Worm (Caenorhabditis elegans) whole organism, mixed stage, embryonic: ENCODE results near the gene Y50D4C.3.

Experiments
- M03D4.4 ChIP-seq: sonication (generic microtip); optimal IDR thresholded peaks from 2 replicates; lab custom pipeline; 2017; ENCODE audit warnings: mild to moderate bottlenecking, missing genetic modification characterization, missing compliant biosample characterization
- bed-3 ChIP-seq: fragments of 200-800 bp; sonication (Bioruptor generic); optimal IDR thresholded peaks from 3 replicates; lab custom pipeline; 2018; ENCODE audit warnings: mild to moderate bottlenecking, missing genetic modification characterization, moderate library complexity, missing compliant biosample characterization
- blmp-1 ChIP-seq: fragments of 150-350 bp; optimal IDR thresholded peaks from 2 replicates; lab custom pipeline; 2014; ENCODE audit warnings: missing biosample characterization, missing genetic modification characterization
- ceh-43 ChIP-seq: fragments of 200-800 bp; sonication (Bioruptor generic); optimal IDR thresholded peaks from 2 replicates; lab custom pipeline; 2018; ENCODE audit warnings: mild to moderate bottlenecking, missing genetic modification characterization, moderate library complexity, missing compliant biosample characterization
- ceh-83 ChIP-seq: fragments of 200-800 bp; sonication (Bioruptor generic); optimal IDR thresholded peaks from 2 replicates; lab custom pipeline; 2018; ENCODE audit warnings: mild to moderate bottlenecking, missing genetic modification characterization, missing compliant biosample characterization
- ces-1 ChIP-seq: fragments of 150-350 bp; optimal IDR thresholded peaks from 2 replicates; lab custom pipeline; 2014; ENCODE audit warnings: missing biosample characterization, missing genetic modification reagents, missing genetic modification characterization
- cnd-1 ChIP-seq: fragments of 200-800 bp; sonication (Bioruptor generic); optimal IDR thresholded peaks from 2 replicates; lab custom pipeline; 2018; ENCODE audit warnings: mild to moderate bottlenecking, missing genetic modification characterization, missing compliant biosample characterization
- drap-1 ChIP-seq: fragments of 200-800 bp; sonication (Bioruptor generic); optimal IDR thresholded peaks from 3 replicates; lab custom pipeline; 2018; ENCODE audit warnings: mild to moderate bottlenecking, missing genetic modification characterization, missing compliant biosample characterization
- elt-1 ChIP-seq: sonication (generic microtip); optimal IDR thresholded peaks from 2 replicates; lab custom pipeline; 2017; ENCODE audit warnings: missing genetic modification characterization, mild to moderate bottlenecking, missing compliant biosample characterization, antibody characterized with exemption, moderate library complexity, borderline replicate concordance; ENCODE audit not compliant: insufficient read depth
- elt-3 ChIP-seq: fragments of 150-350 bp; optimal IDR thresholded peaks from 2 replicates; lab custom pipeline; 2014; ENCODE audit warnings: missing biosample characterization, missing genetic modification characterization
- flh-1 ChIP-seq: fragments of 200-800 bp; sonication (Bioruptor generic); optimal IDR thresholded peaks from 2 replicates; lab custom pipeline; 2018; ENCODE audit warnings: mild to moderate bottlenecking, missing genetic modification characterization, moderate library complexity, missing compliant biosample characterization
- ham-2 ChIP-seq: fragments of 200-800 bp; sonication (Bioruptor generic); optimal IDR thresholded peaks from 2 replicates; lab custom pipeline; 2018; ENCODE audit warnings: mild to moderate bottlenecking, missing genetic modification characterization, missing compliant biosample characterization
- hlh-1 ChIP-seq: fragments of 150-350 bp; optimal IDR thresholded peaks from 2 replicates; lab custom pipeline; 2014; ENCODE audit warnings: missing biosample characterization, missing genetic modification reagents, missing genetic modification characterization
- lin-32 ChIP-seq: fragments of 200-800 bp; sonication (Bioruptor generic); optimal IDR thresholded peaks from 2 replicates; lab custom pipeline; 2018; ENCODE audit warnings: mild to moderate bottlenecking, missing genetic modification characterization, missing compliant biosample characterization
- lsy-2 ChIP-seq: fragments of 150-350 bp; optimal IDR thresholded peaks from 2 replicates; lab custom pipeline; 2014; ENCODE audit warnings: missing biosample characterization, missing genetic modification characterization
- mab-5 ChIP-seq: fragments of 150-350 bp; optimal IDR thresholded peaks from 2 replicates; lab custom pipeline; 2014; ENCODE audit warnings: missing biosample characterization, missing genetic modification characterization
- mep-1 ChIP-seq: fragments of 150-350 bp; optimal IDR thresholded peaks from 2 replicates; lab custom pipeline; 2017; ENCODE audit warnings: missing biosample characterization, missing genetic modification reagents, missing genetic modification characterization, inconsistent platforms
- mls-2 ChIP-seq: sonication (generic microtip); optimal IDR thresholded peaks from 2 replicates; lab custom pipeline; 2016; ENCODE audit warnings: mild to moderate bottlenecking, missing genetic modification characterization, moderate library complexity, missing compliant biosample characterization
- nhr-12 ChIP-seq: fragments of 150-350 bp; optimal IDR thresholded peaks from 2 replicates; lab custom pipeline; 2014; ENCODE audit warnings: missing biosample characterization, missing genetic modification characterization
- nhr-2 ChIP-seq: fragments of 150-350 bp; optimal IDR thresholded peaks from 2 replicates; lab custom pipeline; 2014; ENCODE audit warnings: missing biosample characterization, missing genetic modification characterization
- nhr-237 ChIP-seq: fragments of 150-350 bp; optimal IDR thresholded peaks from 2 replicates; lab custom pipeline; 2014; ENCODE audit warnings: missing biosample characterization, missing genetic modification characterization
- nhr-28 ChIP-seq: fragments of 150-350 bp; optimal IDR thresholded peaks from 2 replicates; lab custom pipeline; 2014; ENCODE audit warnings: missing biosample characterization, missing genetic modification characterization
- nhr-76 ChIP-seq: sonication (generic microtip); optimal IDR thresholded peaks from 2 replicates; lab custom pipeline; 2017; ENCODE audit warnings: missing biosample characterization, missing genetic modification characterization
- pha-4 ChIP-seq: fragments of 150-350 bp; optimal IDR thresholded peaks from 2 replicates; lab custom pipeline; 2018; ENCODE audit warnings: missing biosample characterization, missing genetic modification reagents, missing genetic modification characterization
- sem-2 ChIP-seq: fragments of 200-800 bp; sonication (Bioruptor generic); optimal IDR thresholded peaks from 2 replicates; lab custom pipeline; 2018; ENCODE audit warnings: mild to moderate bottlenecking, missing genetic modification characterization, missing compliant biosample characterization
- snpc-4 ChIP-seq: fragments of 150-350 bp; optimal IDR thresholded peaks from 2 replicates; lab custom pipeline; 2014; ENCODE audit warnings: missing biosample characterization, missing genetic modification characterization
- sptf-1 ChIP-seq: sonication (generic microtip); optimal IDR thresholded peaks from 2 replicates; lab custom pipeline; 2017; ENCODE audit warnings: mild to moderate bottlenecking, missing genetic modification characterization, moderate library complexity, missing compliant biosample characterization
- tbx-8 ChIP-seq: fragments of 200-800 bp; sonication (Bioruptor generic); optimal IDR thresholded peaks from 2 replicates; lab custom pipeline; 2018; ENCODE audit warnings: mild to moderate bottlenecking, missing genetic modification characterization, moderate library complexity, missing compliant biosample characterization
- unc-120 ChIP-seq: sonication (generic microtip); optimal IDR thresholded peaks from 2 replicates; lab custom pipeline; 2017; ENCODE audit warnings: missing genetic modification characterization, missing compliant biosample characterization; ENCODE audit not compliant: poor library complexity, severe bottlenecking
- unc-39 ChIP-seq: fragments of 150-350 bp; optimal IDR thresholded peaks from 2 replicates; lab custom pipeline; 2014; ENCODE audit warnings: missing biosample characterization, missing genetic modification characterization
- zip-8 ChIP-seq: fragments of 150-350 bp; optimal IDR thresholded peaks from 2 replicates; lab custom pipeline; 2014; ENCODE audit warnings: missing biosample characterization, missing genetic modification characterization

The Y50D4C.3 gene

DNA sequence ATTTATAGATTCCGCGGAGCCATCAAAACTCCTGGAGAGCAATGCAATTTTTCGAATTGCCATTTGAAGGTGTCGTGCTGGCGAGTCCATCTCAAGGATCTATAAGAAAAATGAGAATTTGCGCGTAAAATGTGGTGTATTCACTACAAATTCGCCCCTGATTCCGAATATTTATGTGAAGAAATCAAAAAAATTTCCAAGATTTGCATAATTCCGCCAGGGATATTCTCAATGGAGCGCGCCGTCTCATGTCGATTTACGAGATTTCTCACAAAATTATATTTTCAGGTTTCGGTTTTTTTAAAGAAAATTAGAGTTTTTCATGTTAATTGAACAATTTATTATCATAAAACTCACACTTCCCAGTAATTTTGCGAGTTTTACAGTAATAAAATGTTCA, 4.7 kb upstream of the Y50D4C.3 start, which contains the start of gene Y50D4C.6:
Gene Y50D4C.6, minus strand, starts transcription at position 101 of the 400 bp plus-strand sequence.
- TF ChIP-seq nhr-237, result no peak
- no peak for TF ChIP-seq cnd-1 (tag; lab: Kevin White, UChicago)
- no peak for TF ChIP-seq nhr-76 (tag; lab: Kevin White, UChicago)
- no peak for TF ChIP-seq nhr-28
- no peak for TF ChIP-seq bed-3 (GFP tag; lab: Kevin White, UChicago)
- TF ChIP-seq elt-3 (tag; lab: Kevin White, UChicago), result no peak
- TF ChIP-seq ces-1 (GFP tag; lab: Kevin White, UChicago), result no peak
- no peak for TF ChIP-seq elt-1
- TF ChIP-seq lsy-2, result no peak

DNA sequence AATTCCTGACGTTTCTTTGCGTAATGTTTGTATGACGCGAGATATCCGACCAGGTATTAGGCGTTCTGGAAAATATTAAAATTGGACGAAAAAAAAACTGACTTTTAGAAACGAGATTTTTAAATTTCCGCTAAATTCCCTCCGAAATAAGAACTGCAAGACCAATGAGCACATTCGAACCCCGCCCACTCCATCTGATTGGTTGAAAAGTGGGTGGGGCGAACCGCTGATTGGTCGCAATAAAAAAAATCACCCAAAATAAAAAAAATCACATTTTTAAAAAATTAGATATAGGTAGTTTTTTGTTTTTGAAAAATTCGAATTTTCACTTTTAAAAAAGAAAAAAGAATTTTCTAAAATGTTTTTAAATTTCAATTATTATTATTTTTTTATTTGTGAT, 4.0 kb upstream of the Y50D4C.3 start:
- TF ChIP-seq hlh-1 (tag; lab: Kevin White, UChicago) (no peak), pha-4 (tag; lab: Kevin White, UChicago) (no peak), ceh-43 (GFP tag; lab: Kevin White, UChicago) (no peak), mls-2 (tag; lab: Kevin White, UChicago) (no peak), mab-5 (no peak), sem-2 (GFP tag; lab: Kevin White, UChicago) (no peak), lsy-2 (no peak), flh-1 (GFP tag; lab: Kevin White, UChicago) (no peak)

DNA sequence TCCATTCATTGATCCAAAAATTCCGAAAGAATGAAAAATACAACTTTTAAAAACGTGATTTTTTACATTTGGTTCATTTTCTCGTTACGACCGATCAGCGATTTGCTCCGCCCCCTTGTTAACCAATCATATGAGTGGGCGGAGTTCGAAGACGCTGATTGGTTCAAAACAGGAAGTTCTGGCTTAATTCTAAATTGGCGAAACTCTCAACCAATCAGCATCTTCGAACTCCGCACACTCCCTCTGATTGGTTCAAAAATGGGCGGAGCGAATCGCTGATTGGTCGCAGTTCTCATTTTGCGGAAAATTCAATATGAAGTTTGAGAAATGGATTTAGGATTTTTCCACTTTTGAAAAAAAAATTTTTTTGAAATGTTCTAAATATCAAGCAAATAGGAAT, 784 bp upstream of the Y50D4C.3 start:
- TF ChIP-seq mep-1 (no peak), M03D4.4 (tag; lab: Kevin White, UChicago) (no peak), ces-1 (GFP tag; lab: Kevin White, UChicago) (no peak), flh-1 (GFP tag; lab: Kevin White, UChicago) (no peak), elt-1 (no peak), mab-5 (no peak), drap-1 (GFP tag; lab: Kevin White, UChicago) (no peak), unc-39 (no peak), nhr-28 (no peak), ceh-83 (GFP tag; lab: Kevin White, UChicago) (no peak)

DNA sequence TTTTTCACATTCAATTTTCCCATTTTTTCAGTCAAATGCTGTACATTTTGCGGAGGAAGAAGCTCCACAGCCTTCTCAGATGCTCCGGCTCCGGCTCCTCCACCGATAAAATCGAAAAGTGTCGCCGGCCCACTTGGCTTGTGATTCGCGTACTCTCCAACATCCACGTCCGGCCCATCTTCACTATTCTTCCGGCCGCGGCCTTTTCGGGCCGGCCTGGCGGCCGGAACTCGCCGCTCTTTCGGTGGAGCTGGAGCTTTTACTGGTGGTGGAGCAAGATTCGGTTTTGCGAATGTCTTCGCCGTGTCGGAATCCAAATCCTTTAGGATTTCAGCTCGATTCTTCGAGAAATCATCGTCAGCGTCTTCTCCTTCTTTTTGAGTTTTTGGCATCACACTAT, 2.5 kb downstream of the Y50D4C.3 start:
- no peak for TF ChIP-seq blmp-1 (tag; lab: Kevin White, UChicago)

DNA sequence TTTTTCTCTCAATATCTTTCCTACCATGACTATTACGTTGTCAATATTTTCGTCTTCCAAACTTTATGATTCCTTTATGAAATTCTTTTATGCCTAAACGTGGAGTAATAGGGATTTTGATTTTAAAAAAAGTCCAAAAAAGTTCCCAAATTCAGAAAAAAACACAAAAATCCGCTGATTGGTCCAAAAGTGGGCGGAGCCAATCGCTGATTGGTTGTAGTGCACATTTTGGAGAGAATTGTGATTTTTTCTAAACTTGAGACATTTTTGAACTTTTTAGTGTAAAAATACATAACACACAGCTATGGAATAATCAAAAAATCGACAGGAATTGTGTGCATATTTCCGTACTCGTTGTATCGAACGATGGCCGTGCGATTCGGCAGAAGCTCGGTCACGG, 5.7 kb downstream of the Y50D4C.3 start:
- TF ChIP-seq unc-120 (no peak), flh-1 (GFP tag; lab: Kevin White, UChicago) (no peak)

DNA sequence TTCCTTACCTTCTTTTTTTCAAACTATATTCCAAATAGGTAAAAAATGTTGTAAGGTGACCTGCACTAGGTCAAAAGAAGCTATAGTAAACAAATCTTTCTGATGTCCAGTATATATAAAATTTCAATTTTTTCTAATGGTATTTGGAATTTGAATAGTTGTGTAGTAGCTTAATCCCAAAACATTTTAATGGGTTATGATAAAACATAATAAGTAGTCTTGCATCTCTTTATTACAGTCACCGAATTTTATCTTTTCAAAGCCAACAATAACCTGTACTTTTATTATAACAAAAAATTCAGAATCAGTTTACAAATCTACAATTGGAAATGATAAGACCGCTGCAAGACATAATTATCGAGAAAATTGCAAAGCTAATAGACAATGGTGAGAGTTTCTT, 27.6 kb downstream of the Y50D4C.3 start, which contains the start of gene H24K24.2:
Gene H24K24.2, plus strand, starts transcription at position 301 of the 400 bp plus-strand sequence.
- TF ChIP-seq sem-2 (GFP tag; lab: Kevin White, UChicago), result no peak
- no peak for TF ChIP-seq nhr-237
- TF ChIP-seq ces-1 (GFP tag; lab: Kevin White, UChicago), result no peak
- TF ChIP-seq mab-5, result no peak
- TF ChIP-seq elt-1, result no peak
- no peak for TF ChIP-seq nhr-28
- TF ChIP-seq unc-39, result no peak
- no peak for TF ChIP-seq pha-4 (tag; lab: Kevin White, UChicago)
- TF ChIP-seq lin-32 (GFP tag; lab: Kevin White, UChicago), result no peak
- TF ChIP-seq nhr-2 (tag; lab: Kevin White, UChicago), result no peak
- TF ChIP-seq ceh-83 (GFP tag; lab: Kevin White, UChicago), result no peak
- TF ChIP-seq M03D4.4 (tag; lab: Kevin White, UChicago), result no peak
- TF ChIP-seq nhr-12 (tag; lab: Kevin White, UChicago), result no peak
- no peak for TF ChIP-seq ham-2
- no peak for TF ChIP-seq zip-8
- no peak for TF ChIP-seq hlh-1 (tag; lab: Kevin White, UChicago)
- TF ChIP-seq sptf-1 (tag; lab: Kevin White, UChicago), result no peak
- TF ChIP-seq unc-120, result no peak

DNA sequence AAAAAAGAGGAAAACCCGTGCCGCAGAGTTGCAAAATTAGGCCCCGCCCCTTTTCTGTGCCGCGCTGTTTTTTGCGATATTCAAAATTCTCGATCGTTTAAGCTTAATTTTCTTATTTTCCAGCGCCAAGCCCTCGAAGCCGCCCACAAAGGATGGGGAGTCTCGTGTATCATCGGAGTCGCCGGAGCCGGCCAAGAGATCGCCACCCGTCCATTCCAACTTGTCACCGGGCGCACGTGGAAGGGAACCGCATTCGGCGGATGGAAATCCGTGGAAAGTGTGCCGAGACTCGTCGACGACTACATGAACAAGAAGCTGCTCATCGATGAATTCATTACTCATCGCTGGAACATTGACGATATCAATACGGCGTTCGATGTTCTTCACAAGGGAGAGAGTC, 29.3 kb downstream of the Y50D4C.3 start:
- no peak for TF ChIP-seq blmp-1 (tag; lab: Kevin White, UChicago)
- no peak for TF ChIP-seq M03D4.4 (tag; lab: Kevin White, UChicago)
- no peak for TF ChIP-seq nhr-237
- no peak for TF ChIP-seq cnd-1 (tag; lab: Kevin White, UChicago)
- no peak for TF ChIP-seq snpc-4 (tag; lab: Kevin White, UChicago)
- TF ChIP-seq zip-8, result no peak
- TF ChIP-seq pha-4 (tag; lab: Kevin White, UChicago), result no peak
- TF ChIP-seq tbx-8 (GFP tag; lab: Kevin White, UChicago), result no peak
- TF ChIP-seq bed-3 (GFP tag; lab: Kevin White, UChicago), result no peak
